Fruit fly (Drosophila melanogaster): ENCODE measurements around the gene bap.

The bap gene

DNA sequence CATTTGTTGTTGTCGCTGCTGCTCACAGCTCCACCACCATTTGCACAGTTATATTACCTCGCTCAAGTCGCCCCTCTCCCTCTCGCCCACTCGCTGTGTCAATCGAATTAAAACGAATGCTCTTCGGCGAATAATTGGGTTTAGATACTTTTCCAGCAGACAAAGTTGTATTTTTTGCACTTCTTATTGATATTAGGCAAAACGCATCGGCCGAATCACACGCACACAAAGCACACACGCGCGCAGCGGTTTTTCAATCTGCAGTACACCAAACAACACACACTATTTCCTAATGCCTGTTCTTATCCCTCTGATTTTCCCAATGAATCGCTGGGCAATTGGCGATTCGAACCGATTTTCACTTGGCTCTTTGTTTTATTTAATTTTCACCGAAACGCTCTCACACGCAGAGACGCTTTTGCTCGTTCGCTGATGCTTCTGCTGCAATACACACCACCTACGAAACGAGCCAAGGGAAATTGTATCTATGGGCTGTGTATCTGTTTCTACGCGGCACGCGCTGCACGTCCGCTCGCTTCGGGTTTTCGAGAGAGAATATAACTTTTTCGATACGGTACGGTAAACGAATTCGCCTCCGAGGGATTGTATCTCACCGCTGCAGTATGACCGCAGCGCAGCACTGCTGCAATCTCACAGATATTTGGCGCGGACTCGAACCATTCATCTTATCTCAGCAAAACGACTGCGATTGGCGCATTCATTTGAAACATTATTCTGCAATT is 39.5 kb upstream of the bap start, which contains the start of gene aus (continued):
- TF ChIP-seq CG11398 (GFP tag; optimal IDR thresholded peaks at IDR 0.05) (peak; percentile 3), ato (GFP tag; IDR thresholded peaks at IDR 0.05; ENCODE audit: partially characterized antibody) (no peak), CG13775 (GFP tag; optimal IDR thresholded peaks at IDR 0.05) (no peak), CG10366 (GFP tag; IDR thresholded peaks at IDR 0.05) (no peak), CG12299 (tag; optimal IDR thresholded peaks at IDR 0.05) (no peak), Chrac-16 (GFP tag; optimal IDR thresholded peaks at IDR 0.05) (no peak), CG3065 (GFP tag; optimal IDR thresholded peaks at IDR 0.05) (no peak), CG4328 (GFP tag; optimal IDR thresholded peaks at IDR 0.05) (no peak), MESR4 (GFP tag; optimal IDR thresholded peaks at IDR 0.05) (peak; percentile 41), CG7786 (GFP tag; optimal IDR thresholded peaks at IDR 0.05) (no peak), rib (GFP tag; IDR thresholded peaks at IDR 0.05) (no peak), Tbp (GFP tag; optimal IDR thresholded peaks at IDR 0.05) (no peak), Ptx1 (GFP tag; IDR thresholded peaks at IDR 0.05) (no peak), stc (GFP tag; IDR thresholded peaks at IDR 0.05) (no peak), Scr (GFP tag; IDR thresholded peaks at IDR 0.05; ENCODE audit: partially characterized antibody) (no peak), CG30431 (GFP tag; optimal IDR thresholded peaks at IDR 0.05) (no peak), CG10209 (GFP tag; optimal IDR thresholded peaks at IDR 0.05) (no peak), CG13624 (GFP tag; optimal IDR thresholded peaks at IDR 0.05) (no peak), Hand (GFP tag; optimal IDR thresholded peaks at IDR 0.05) (no peak), Myb (GFP tag; optimal IDR thresholded peaks at IDR 0.05) (no peak), Rfx (GFP tag; IDR thresholded peaks at IDR 0.05) (no peak), CG1647 (GFP tag; optimal IDR thresholded peaks at IDR 0.05) (no peak), jigr1 (GFP tag; IDR thresholded peaks at IDR 0.05) (no peak), CG9215 (GFP tag; IDR thresholded peaks at IDR 0.05) (no peak), ac (GFP tag; optimal IDR thresholded peaks at IDR 0.05) (peak; percentile 3), Taf1 (GFP tag; IDR thresholded peaks at IDR 0.05) (no peak), HLH3B (GFP tag; IDR thresholded peaks at IDR 0.05) (no peak), ase (GFP tag; IDR thresholded peaks at IDR 0.05) (no peak), odd (GFP tag; optimal IDR thresholded peaks at IDR 0.05) (peak; percentile 2), CG31441 (GFP tag; IDR thresholded peaks at IDR 0.05) (no peak), kah (GFP tag; optimal IDR thresholded peaks at IDR 0.05) (peak; percentile 22), CG10543 (GFP tag; optimal IDR thresholded peaks at IDR 0.05) (peak; percentile 42), mirr (GFP tag; optimal IDR thresholded peaks at IDR 0.05) (peak; percentile 31), CG4730 (GFP tag; IDR thresholded peaks at IDR 0.05) (no peak), CG11456 (GFP tag; IDR thresholded peaks at IDR 0.05) (no peak), gsb (GFP tag; IDR thresholded peaks at IDR 0.05) (no peak), Blimp-1 (GFP tag; optimal IDR thresholded peaks at IDR 0.05) (no peak), CG17829 (tag; optimal IDR thresholded peaks at IDR 0.05) (no peak), tio (GFP tag; optimal IDR thresholded peaks at IDR 0.05) (no peak), Camta (GFP tag; optimal IDR thresholded peaks at IDR 0.05) (no peak), CG8478 (optimal IDR thresholded peaks at IDR 0.05) (no peak), psq (GFP tag; optimal IDR thresholded peaks at IDR 0.05) (no peak), insv (GFP tag; optimal IDR thresholded peaks at IDR 0.05) (peak in 1 of 2 experiments; percentile 10), CG10565 (GFP tag; optimal IDR thresholded peaks at IDR 0.05) (no peak), slp2 (GFP tag; optimal IDR thresholded peaks at IDR 0.05) (no peak)
